Fruit fly (Drosophila melanogaster): ENCODE data around the gene RpL27.

RpL27 gene

dm6 chr3R:25646882-25647518, 37.9 kb downstream of the RpL27 start (continued):
- TF ChIP-seq Nf-YB (GFP tag; optimal IDR thresholded peaks at IDR 0.05) (peak; percentile 73), B-H2 (GFP tag; optimal IDR thresholded peaks at IDR 0.05) (peak; percentile 90), trh (GFP tag; optimal IDR thresholded peaks at IDR 0.05) (peak; percentile 79), salm (tag; optimal IDR thresholded peaks at IDR 0.05) (peak; percentile 65), Nf-YC (tag; optimal IDR thresholded peaks at IDR 0.05) (peak; percentile 86), sima (GFP tag; optimal IDR thresholded peaks at IDR 0.05) (peak; percentile 63), CG43689 (GFP tag; IDR thresholded peaks at IDR 0.05) (0 out of 2 replicates have a peak, but pooled peaks have one; percentile 40), tap (tag; optimal IDR thresholded peaks at IDR 0.05) (peak; percentile 70), CG7556 (GFP tag; optimal IDR thresholded peaks at IDR 0.05) (peak; percentile 91), fd102C (GFP tag; optimal IDR thresholded peaks at IDR 0.05) (peak; percentile 55), CG4360 (GFP tag; IDR thresholded peaks at IDR 0.05) (no peak), Jarid2 (GFP tag; optimal IDR thresholded peaks at IDR 0.05) (peak; percentile 75), CG5953 (GFP tag; IDR thresholded peaks at IDR 0.05) (peak; percentile 83), unpg (GFP tag; optimal IDR thresholded peaks at IDR 0.05) (peak; percentile 90), mirr (GFP tag; optimal IDR thresholded peaks at IDR 0.05) (peak; percentile 92), CG8765 (GFP tag; IDR thresholded peaks at IDR 0.05) (peak; percentile 83), CG4282 (GFP tag; optimal IDR thresholded peaks at IDR 0.05) (peak; percentile 94), Gsc (GFP tag; IDR thresholded peaks at IDR 0.05) (peak; percentile 79), Sox102F (GFP tag; optimal IDR thresholded peaks at IDR 0.05) (peak; percentile 86), CG14014 (GFP tag; IDR thresholded peaks at IDR 0.05) (peak; percentile 91), ara (GFP tag; IDR thresholded peaks at IDR 0.05) (peak; percentile 85), lab (GFP tag; optimal IDR thresholded peaks at IDR 0.05) (peak; percentile 95), CG14050 (GFP tag; IDR thresholded peaks at IDR 0.05) (peak; percentile 80), Rfx (GFP tag; IDR thresholded peaks at IDR 0.05) (peak; percentile 94), sc (optimal IDR thresholded peaks at IDR 0.05) (no peak), sc (GFP tag; optimal IDR thresholded peaks at IDR 0.05) (peak; percentile 57), CG6689 (GFP tag; IDR thresholded peaks at IDR 0.05) (peak; percentile 92), sug (tag; optimal IDR thresholded peaks at IDR 0.05) (peak; percentile 96), CG8478 (optimal IDR thresholded peaks at IDR 0.05) (peak; percentile 91), nau (GFP tag; optimal IDR thresholded peaks at IDR 0.05) (peak; percentile 88), fu2 (GFP tag; optimal IDR thresholded peaks at IDR 0.05) (peak; percentile 96), Bgb (GFP tag; IDR thresholded peaks at IDR 0.05; ENCODE audit: partially characterized antibody) (peak; percentile 83), MBD-R2 (GFP tag; IDR thresholded peaks at IDR 0.05) (peak; percentile 84), Dad (GFP tag; optimal IDR thresholded peaks at IDR 0.05) (peak; percentile 96), emc (GFP tag; optimal IDR thresholded peaks at IDR 0.05) (peak; percentile 89), Max (GFP tag; optimal IDR thresholded peaks at IDR 0.05) (peak; percentile 90), D (optimal IDR thresholded peaks at IDR 0.05) (no peak), D (GFP tag; optimal IDR thresholded peaks at IDR 0.05) (peak; percentile 86), CG30431 (GFP tag; optimal IDR thresholded peaks at IDR 0.05) (peak; percentile 89), Sry-β (GFP tag; optimal IDR thresholded peaks at IDR 0.05) (peak; percentile 86), Ptx1 (GFP tag; IDR thresholded peaks at IDR 0.05) (peak; percentile 93), disco-r (GFP tag; optimal IDR thresholded peaks at IDR 0.05) (peak; percentile 76), sob (GFP tag; IDR thresholded peaks at IDR 0.05) (peak; percentile 95), Eip74EF (GFP tag; optimal IDR thresholded peaks at IDR 0.05) (peak in 1 of 2 experiments; percentile 72), ci (GFP tag; IDR thresholded peaks at IDR 0.05) (peak; percentile 90), repo (GFP tag; optimal IDR thresholded peaks at IDR 0.05) (peak; percentile 90), CG2202 (tag; optimal IDR thresholded peaks at IDR 0.05) (peak; percentile 78), bsh (GFP tag; optimal IDR thresholded peaks at IDR 0.05) (peak in 1 of 2 experiments; percentile 86), crp (GFP tag; optimal IDR thresholded peaks at IDR 0.05) (peak in 1 of 2 experiments; percentile 62), BEAF-32 (GFP tag; optimal IDR thresholded peaks at IDR 0.05) (peak; percentile 97)

Measured in whole organism, embryonic.